Worm (Caenorhabditis elegans) whole organism, young adult: ENCODE data around the gene rdy-2.

Experiments
- B0336.3 ChIP-seq: fragments of 200-800 bp; sonication (Bioruptor generic); IDR thresholded peaks from 2 replicates; pipeline ENCODE4 v1.3.6; 2022; ENCODE audit warnings: missing genetic modification characterization, missing compliant biosample characterization
- ama-1 ChIP-seq, 3 experiments: fragments of 150-350 bp in 1 of 3; sonication (generic microtip) in 2 of 3; optimal IDR thresholded peaks; 2 replicates each; lab custom pipeline; 2014 to 2018; ENCODE audit warnings: missing biosample characterization in 2 of 3, missing genetic modification characterization in 2 of 3, missing genetic modification reagents in 2 of 3
- ceh-100 ChIP-seq: fragments of 200-800 bp; sonication (Bioruptor generic); IDR thresholded peaks from 2 replicates; pipeline ENCODE4 v1.3.6; 2022; ENCODE audit warnings: missing genetic modification reagents, missing genetic modification characterization, missing compliant biosample characterization
- hmg-20 ChIP-seq: fragments of 200-800 bp; sonication (Bioruptor generic); IDR thresholded peaks from 2 replicates; pipeline ENCODE4 v1.3.6; 2022; ENCODE audit warnings: missing genetic modification reagents, missing genetic modification characterization, missing compliant biosample characterization
- hrde-1 ChIP-seq: sonication (generic microtip); optimal IDR thresholded peaks from 2 replicates; lab custom pipeline; 2016; ENCODE audit warnings: missing genetic modification characterization, mild to moderate bottlenecking, missing compliant biosample characterization, moderate library complexity, missing genotype, missing genetic modification reagents, borderline replicate concordance
- lin-40 ChIP-seq: sonication (generic microtip); optimal IDR thresholded peaks from 2 replicates; lab custom pipeline; 2016; ENCODE audit warnings: missing genetic modification characterization, mild to moderate bottlenecking, missing compliant biosample characterization, missing genotype, missing genetic modification reagents
- madf-8 ChIP-seq: fragments of 200-800 bp; sonication (Bioruptor generic); conservative IDR thresholded peaks from 2 replicates; pipeline ENCODE4 v1.3.6; 2022; ENCODE audit warnings: missing genetic modification reagents, missing genetic modification characterization, missing compliant biosample characterization
- mes-4 ChIP-seq: sonication (generic microtip); optimal IDR thresholded peaks from 2 replicates; lab custom pipeline; 2016; ENCODE audit warnings: missing genotype, missing genetic modification characterization, missing compliant biosample characterization
- nhr-80 ChIP-seq: sonication (generic microtip); optimal IDR thresholded peaks from 2 replicates; lab custom pipeline; 2016; ENCODE audit warnings: missing genetic modification characterization, missing compliant biosample characterization
- sea-2 ChIP-seq: fragments of 200-800 bp; sonication (Bioruptor generic); IDR thresholded peaks from 2 replicates; pipeline ENCODE4 v1.3.6; 2022; ENCODE audit warnings: missing genetic modification characterization, missing compliant biosample characterization
- snpc-4 ChIP-seq, 5 experiments: fragments of 150-350 bp in 1 of 5; sonication (generic microtip) in 4 of 5; optimal IDR thresholded peaks; 2 replicates each; lab custom pipeline; 2014 to 2018; ENCODE audit warnings: missing genetic modification characterization in 5 of 5, missing biosample characterization in 3 of 5, antibody characterized with exemption in 2 of 5, mild to moderate bottlenecking in 2 of 5, missing compliant biosample characterization in 2 of 5, missing genotype in 2 of 5, moderate library complexity in 2 of 5, missing genetic modification reagents in 1 of 5

ce11 chrV:13613870-13614269, 13.1 kb upstream of the rdy-2 start, which contains the start of gene F53F4.7:
- TF ChIP-seq sea-2 (GFP tag; lab: Robert Waterston, UW): no peak
- TF ChIP-seq snpc-4 (GFP tag; optimal IDR thresholded peaks at IDR 0.05; lab: Kevin White, UChicago): no peak
- TF ChIP-seq snpc-4 (tag; optimal IDR thresholded peaks at IDR 0.05; lab: Kevin White, UChicago): no peak
- TF ChIP-seq B0336.3 (GFP tag; lab: Robert Waterston, UW): no peak
- TF ChIP-seq ama-1 (optimal IDR thresholded peaks at IDR 0.05; lab: Kevin White, UChicago): no peak
- no peak for TF ChIP-seq ama-1 (GFP tag; optimal IDR thresholded peaks at IDR 0.05; lab: Kevin White, UChicago)
- TF ChIP-seq ceh-100 (GFP tag; lab: Robert Waterston, UW): no peak
- TF ChIP-seq hmg-20 (GFP tag; lab: Robert Waterston, UW): no peak
- no peak for TF ChIP-seq mes-4 (tag; lab: Kevin White, UChicago)
- no peak for TF ChIP-seq nhr-80 (tag; lab: Kevin White, UChicago)
- no peak for TF ChIP-seq hrde-1 (tag; lab: Kevin White, UChicago)
- TF ChIP-seq lin-40: no peak
- no peak for TF ChIP-seq madf-8 (GFP tag; lab: Robert Waterston, UW)
